Worm (Caenorhabditis elegans): Measurements from ENCODE around the gene lact-9.

ce11 chrIV:13755619-13756018 is 29.8 kb downstream of the lact-9 start:
- TF ChIP-seq pqm-1 (tag; optimal IDR thresholded peaks at IDR 0.05) = no peak
- no peak for TF ChIP-seq tbx-2 (tag; optimal IDR thresholded peaks at IDR 0.05)
- TF ChIP-seq F13H6.1 (tag; optimal IDR thresholded peaks at IDR 0.05) = no peak
- no peak for TF ChIP-seq pha-4 (tag; optimal IDR thresholded peaks at IDR 0.05)
- no peak for TF ChIP-seq eyg-1 (tag; optimal IDR thresholded peaks at IDR 0.05)
- no peak for TF ChIP-seq ceh-14 (tag; optimal IDR thresholded peaks at IDR 0.05)
- no peak for TF ChIP-seq pax-1 (tag; optimal IDR thresholded peaks at IDR 0.05)

Measured in whole organism, late embryonic.